Worm (Caenorhabditis elegans): Measurements from ENCODE around the gene ZK742.3.

The ZK742.3 gene

ce11 chrV:7830952-7831351 lies 21.2 kb upstream of the ZK742.3 start:
- TF ChIP-seq nhr-10 (tag; optimal IDR thresholded peaks at IDR 0.05), result no peak
- no peak for TF ChIP-seq nhr-11 (tag; optimal IDR thresholded peaks at IDR 0.05)
- TF ChIP-seq aly-2 (tag; optimal IDR thresholded peaks at IDR 0.05), result no peak
- no peak for TF ChIP-seq ama-1 (optimal IDR thresholded peaks at IDR 0.05)
- TF ChIP-seq mdl-1 (tag; optimal IDR thresholded peaks at IDR 0.05), result no peak
- TF ChIP-seq alr-1 (tag; optimal IDR thresholded peaks at IDR 0.05), result no peak
- TF ChIP-seq nhr-25 (tag; optimal IDR thresholded peaks at IDR 0.05), result no peak
- no peak for TF ChIP-seq ceh-16 (tag; optimal IDR thresholded peaks at IDR 0.05)
- no peak for TF ChIP-seq zag-1 (tag; optimal IDR thresholded peaks at IDR 0.05)
- TF ChIP-seq crh-2 (tag; optimal IDR thresholded peaks at IDR 0.05), result no peak
- no peak for TF ChIP-seq lin-39 (tag; optimal IDR thresholded peaks at IDR 0.05)
- TF ChIP-seq ZK546.5 (tag; optimal IDR thresholded peaks at IDR 0.05), result no peak
- no peak for TF ChIP-seq elt-1 (tag; optimal IDR thresholded peaks at IDR 0.05)
- TF ChIP-seq nhr-12 (tag; optimal IDR thresholded peaks at IDR 0.05), result no peak
- TF ChIP-seq unc-39 (tag; optimal IDR thresholded peaks at IDR 0.05), result no peak
- TF ChIP-seq nhr-237 (tag; optimal IDR thresholded peaks at IDR 0.05), result no peak
- no peak for TF ChIP-seq lin-11 (tag; optimal IDR thresholded peaks at IDR 0.05)
- TF ChIP-seq nhr-77 (tag; optimal IDR thresholded peaks at IDR 0.05), result no peak
- no peak for TF ChIP-seq R02D3.7 (tag; optimal IDR thresholded peaks at IDR 0.05)

ce11 chrV:7826917-7827316 lies 17.2 kb upstream of the ZK742.3 start, which contains the start of gene mig-6:
Gene mig-6 (plus strand): TSS chrV:7827217.
- TF ChIP-seq fos-1 (tag; optimal IDR thresholded peaks at IDR 0.05) (no peak), zag-1 (tag; optimal IDR thresholded peaks at IDR 0.05) (no peak), nhr-10 (tag; optimal IDR thresholded peaks at IDR 0.05) (no peak), unc-39 (tag; optimal IDR thresholded peaks at IDR 0.05) (no peak), unc-62 (GFP tag; optimal IDR thresholded peaks at IDR 0.05) (no peak), lin-13 (GFP tag; optimal IDR thresholded peaks at IDR 0.05) (no peak), sem-4 (tag; optimal IDR thresholded peaks at IDR 0.05) (no peak), C34F6.9 (tag; optimal IDR thresholded peaks at IDR 0.05) (no peak), nhr-129 (tag; optimal IDR thresholded peaks at IDR 0.05) (no peak), R02D3.7 (tag; optimal IDR thresholded peaks at IDR 0.05) (no peak), dmd-4 (tag; optimal IDR thresholded peaks at IDR 0.05) (no peak), nhr-77 (tag; optimal IDR thresholded peaks at IDR 0.05) (no peak), sma-3 (GFP tag; optimal IDR thresholded peaks at IDR 0.05) (no peak)

ce11 chrV:7826362-7826761 lies 16.6 kb upstream of the ZK742.3 start:
- TF ChIP-seq peb-1 (tag; optimal IDR thresholded peaks at IDR 0.05) (no peak), nhr-129 (tag; optimal IDR thresholded peaks at IDR 0.05) (no peak), nhr-237 (tag; optimal IDR thresholded peaks at IDR 0.05) (no peak), nhr-25 (tag; optimal IDR thresholded peaks at IDR 0.05) (no peak), nhr-21 (tag; optimal IDR thresholded peaks at IDR 0.05) (no peak), sma-3 (GFP tag; optimal IDR thresholded peaks at IDR 0.05) (no peak), gmeb-1 (tag; optimal IDR thresholded peaks at IDR 0.05) (no peak), zag-1 (tag; optimal IDR thresholded peaks at IDR 0.05) (no peak), elt-3 (tag; optimal IDR thresholded peaks at IDR 0.05) (no peak), alr-1 (tag; optimal IDR thresholded peaks at IDR 0.05) (no peak), lin-13 (GFP tag; optimal IDR thresholded peaks at IDR 0.05) (no peak)

- TF ChIP-seq F13H6.1 (tag; optimal IDR thresholded peaks at IDR 0.05) (peak; percentile 4), nhr-12 (tag; optimal IDR thresholded peaks at IDR 0.05) (no peak), dmd-4 (tag; optimal IDR thresholded peaks at IDR 0.05) (no peak), fos-1 (tag; optimal IDR thresholded peaks at IDR 0.05) (no peak), ceh-16 (tag; optimal IDR thresholded peaks at IDR 0.05) (no peak), Y55F3AM.14 (GFP tag; optimal IDR thresholded peaks at IDR 0.05) (no peak), lin-11 (tag; optimal IDR thresholded peaks at IDR 0.05) (no peak), unc-55 (GFP tag; optimal IDR thresholded peaks at IDR 0.05) (no peak)
Measured at ce11 chrV:7825836-7826235, 16.1 kb upstream of the ZK742.3 start.

- TF ChIP-seq nhr-77 (tag; optimal IDR thresholded peaks at IDR 0.05), result no peak
- TF ChIP-seq Y55F3AM.14 (GFP tag; optimal IDR thresholded peaks at IDR 0.05), result no peak
- TF ChIP-seq alr-1 (tag; optimal IDR thresholded peaks at IDR 0.05), result no peak
- no peak for TF ChIP-seq sma-9 (GFP tag; optimal IDR thresholded peaks at IDR 0.05)
- no peak for TF ChIP-seq sma-9 (tag; optimal IDR thresholded peaks at IDR 0.05)
- no peak for TF ChIP-seq nhr-11 (tag; optimal IDR thresholded peaks at IDR 0.05)
- TF ChIP-seq ztf-11 (tag; optimal IDR thresholded peaks at IDR 0.05), result no peak
- no peak for TF ChIP-seq C34F6.9 (tag; optimal IDR thresholded peaks at IDR 0.05)
- TF ChIP-seq skn-1 (tag; optimal IDR thresholded peaks at IDR 0.05), result no peak
- TF ChIP-seq ceh-82 (tag; optimal IDR thresholded peaks at IDR 0.05), result no peak
Measured at ce11 chrV:7824138-7824537, 14.4 kb upstream of the ZK742.3 start.

Data from whole organism, L2 larva.